Worm (Caenorhabditis elegans) whole organism, late embryonic: Measurements from ENCODE around the gene acn-1.

Experiments used
- C08G9.2 ChIP-seq: sonication (generic microtip); optimal IDR thresholded peaks from 2 replicates; lab custom pipeline; 2016; ENCODE audit warnings: mild to moderate bottlenecking, missing genetic modification characterization, moderate library complexity, missing compliant biosample characterization
- C38D4.7 ChIP-seq: fragments of 200-800 bp; sonication (Bioruptor generic); optimal IDR thresholded peaks from 2 replicates; lab custom pipeline; 2018; ENCODE audit warnings: mild to moderate bottlenecking, missing genetic modification characterization, moderate library complexity, missing compliant biosample characterization
- F13H6.1 ChIP-seq: sonication (generic microtip); optimal IDR thresholded peaks from 2 replicates; lab custom pipeline; 2016; ENCODE audit warnings: missing genetic modification characterization, missing compliant biosample characterization
- K09A11.1 ChIP-seq: sonication (generic microtip); optimal IDR thresholded peaks from 2 replicates; lab custom pipeline; 2017; ENCODE audit warnings: antibody characterized with exemption, mild to moderate bottlenecking, missing genetic modification characterization, missing compliant biosample characterization; ENCODE audit not compliant: insufficient read depth
- T23F11.4 ChIP-seq: fragments of 200-800 bp; sonication (Bioruptor generic); optimal IDR thresholded peaks from 2 replicates; lab custom pipeline; 2018; ENCODE audit warnings: mild to moderate bottlenecking, missing genetic modification characterization, missing compliant biosample characterization
- Y22D7AL.16 ChIP-seq: sonication (generic microtip); optimal IDR thresholded peaks from 2 replicates; lab custom pipeline; 2016; ENCODE audit warnings: missing genetic modification characterization, missing compliant biosample characterization
- ceh-14 ChIP-seq: sonication (generic microtip); optimal IDR thresholded peaks from 2 replicates; lab custom pipeline; 2016; ENCODE audit warnings: missing genotype, missing genetic modification characterization, missing compliant biosample characterization
- ceh-19 ChIP-seq: fragments of 200-800 bp; sonication (Bioruptor generic); optimal IDR thresholded peaks from 2 replicates; lab custom pipeline; 2018; ENCODE audit warnings: mild to moderate bottlenecking, missing genetic modification characterization, missing compliant biosample characterization
- ceh-2 ChIP-seq: sonication (generic microtip); optimal IDR thresholded peaks from 2 replicates; lab custom pipeline; 2016; ENCODE audit warnings: missing genotype, missing genetic modification characterization, missing compliant biosample characterization
- ceh-45 ChIP-seq: fragments of 200-800 bp; sonication (Bioruptor generic); IDR thresholded peaks from 2 replicates; pipeline ENCODE4 v1.3.6; 2022; ENCODE audit warnings: missing genetic modification reagents, missing genetic modification characterization, missing compliant biosample characterization
- ceh-48 ChIP-seq: sonication (generic microtip); optimal IDR thresholded peaks from 2 replicates; lab custom pipeline; 2016; ENCODE audit warnings: missing genetic modification characterization, inconsistent platforms, missing compliant biosample characterization
- ceh-6 ChIP-seq: fragments of 200-800 bp; sonication (Bioruptor generic); optimal IDR thresholded peaks from 2 replicates; lab custom pipeline; 2018; ENCODE audit warnings: mild to moderate bottlenecking, missing genetic modification characterization, missing compliant biosample characterization
- che-1 ChIP-seq: sonication (generic microtip); optimal IDR thresholded peaks from 2 replicates; lab custom pipeline; 2016; ENCODE audit warnings: mild to moderate bottlenecking, missing genetic modification characterization, missing compliant biosample characterization
- dve-1 ChIP-seq: sonication (generic microtip); optimal IDR thresholded peaks from 2 replicates; lab custom pipeline; 2017; ENCODE audit warnings: antibody characterized with exemption, mild to moderate bottlenecking, missing genetic modification characterization, missing compliant biosample characterization
- ets-4 ChIP-seq: sonication (generic microtip); optimal IDR thresholded peaks from 2 replicates; lab custom pipeline; 2016; ENCODE audit warnings: missing genetic modification characterization, missing compliant biosample characterization
- eyg-1 ChIP-seq: sonication (generic microtip); optimal IDR thresholded peaks from 2 replicates; lab custom pipeline; 2016; ENCODE audit warnings: missing genotype, missing genetic modification characterization, missing compliant biosample characterization
- fkh-10 ChIP-seq: fragments of 150-350 bp; optimal IDR thresholded peaks from 2 replicates; lab custom pipeline; 2014; ENCODE audit warnings: missing biosample characterization, missing genetic modification reagents, missing genetic modification characterization
- hlh-15 ChIP-seq: sonication (generic microtip); optimal IDR thresholded peaks from 2 replicates; lab custom pipeline; 2016; ENCODE audit warnings: missing genetic modification characterization, missing compliant biosample characterization
- lin-11 ChIP-seq: fragments of 200-800 bp; sonication (Bioruptor generic); optimal IDR thresholded peaks from 2 replicates; lab custom pipeline; 2018; ENCODE audit warnings: mild to moderate bottlenecking, missing genetic modification characterization, missing compliant biosample characterization
- madf-2 ChIP-seq: sonication (generic microtip); optimal IDR thresholded peaks from 2 replicates; lab custom pipeline; 2017; ENCODE audit warnings: missing genetic modification characterization, missing compliant biosample characterization
- nfya-1 ChIP-seq: sonication (generic microtip); optimal IDR thresholded peaks from 2 replicates; lab custom pipeline; 2017; ENCODE audit warnings: missing genetic modification characterization, mild to moderate bottlenecking, missing compliant biosample characterization, antibody characterized with exemption, moderate library complexity
- nhr-11 ChIP-seq: fragments of 150-350 bp; optimal IDR thresholded peaks from 2 replicates; lab custom pipeline; 2014; ENCODE audit warnings: missing biosample characterization, missing genetic modification characterization
- nhr-232 ChIP-seq: sonication (generic microtip); optimal IDR thresholded peaks from 2 replicates; lab custom pipeline; 2016; ENCODE audit warnings: missing genetic modification characterization, missing compliant biosample characterization
- npax-4 ChIP-seq: sonication (generic microtip); optimal IDR thresholded peaks from 2 replicates; lab custom pipeline; 2016; ENCODE audit warnings: missing genetic modification characterization, missing compliant biosample characterization
- odd-2 ChIP-seq: sonication (generic microtip); optimal IDR thresholded peaks from 2 replicates; lab custom pipeline; 2017; ENCODE audit warnings: antibody characterized with exemption, mild to moderate bottlenecking, missing genetic modification characterization, missing compliant biosample characterization
- pat-9 ChIP-seq: fragments of 200-800 bp; sonication (Bioruptor generic); optimal IDR thresholded peaks from 2 replicates; lab custom pipeline; 2018; ENCODE audit warnings: mild to moderate bottlenecking, missing genetic modification characterization, moderate library complexity, missing compliant biosample characterization
- pax-1 ChIP-seq: fragments of 150-350 bp; optimal IDR thresholded peaks from 2 replicates; lab custom pipeline; 2014; ENCODE audit warnings: missing biosample characterization, missing genetic modification characterization
- pha-2 ChIP-seq: sonication (generic microtip); optimal IDR thresholded peaks from 2 replicates; lab custom pipeline; 2017; ENCODE audit warnings: mild to moderate bottlenecking, missing genetic modification characterization, missing compliant biosample characterization
- pha-4 ChIP-seq: fragments of 150-350 bp; optimal IDR thresholded peaks from 2 replicates; lab custom pipeline; 2018; ENCODE audit warnings: missing biosample characterization, missing genetic modification reagents, missing genetic modification characterization
- sdc-2 ChIP-seq: sonication (generic microtip); optimal IDR thresholded peaks from 2 replicates; lab custom pipeline; 2016; ENCODE audit warnings: missing genotype, missing genetic modification characterization, missing compliant biosample characterization
- sox-4 ChIP-seq: sonication (generic microtip); optimal IDR thresholded peaks from 2 replicates; lab custom pipeline; 2017; ENCODE audit warnings: mild to moderate bottlenecking, missing genetic modification characterization, inconsistent platforms, missing compliant biosample characterization
- syd-9 ChIP-seq: sonication (generic microtip); optimal IDR thresholded peaks from 2 replicates; lab custom pipeline; 2016; ENCODE audit warnings: mild to moderate bottlenecking, missing genetic modification characterization, moderate library complexity, missing compliant biosample characterization
- unc-3 ChIP-seq, 2 experiments: fragments of 200-800 bp in 1 of 2; sonication (Bioruptor generic) in 1 of 2; sonication (generic microtip) in 1 of 2; conservative IDR thresholded peaks in 1 of 2; optimal IDR thresholded peaks in 1 of 2; 2 replicates each; pipeline versions ENCODE4 v1.3.6 to Lab custom; 2016 to 2022; ENCODE audit warnings: missing compliant biosample characterization in 2 of 2, missing genetic modification characterization in 2 of 2, missing genetic modification reagents in 1 of 2
- unc-42 ChIP-seq: sonication (generic microtip); optimal IDR thresholded peaks from 2 replicates; lab custom pipeline; 2016; ENCODE audit warnings: missing genotype, missing genetic modification characterization, missing compliant biosample characterization
- unc-55 ChIP-seq: sonication (generic microtip); optimal IDR thresholded peaks from 2 replicates; lab custom pipeline; 2017; ENCODE audit warnings: missing biosample characterization, missing genetic modification reagents, missing genetic modification characterization
- ztf-16 ChIP-seq: sonication (generic microtip); optimal IDR thresholded peaks from 2 replicates; lab custom pipeline; 2017; ENCODE audit warnings: missing genetic modification characterization, missing compliant biosample characterization

Gene acn-1

DNA sequence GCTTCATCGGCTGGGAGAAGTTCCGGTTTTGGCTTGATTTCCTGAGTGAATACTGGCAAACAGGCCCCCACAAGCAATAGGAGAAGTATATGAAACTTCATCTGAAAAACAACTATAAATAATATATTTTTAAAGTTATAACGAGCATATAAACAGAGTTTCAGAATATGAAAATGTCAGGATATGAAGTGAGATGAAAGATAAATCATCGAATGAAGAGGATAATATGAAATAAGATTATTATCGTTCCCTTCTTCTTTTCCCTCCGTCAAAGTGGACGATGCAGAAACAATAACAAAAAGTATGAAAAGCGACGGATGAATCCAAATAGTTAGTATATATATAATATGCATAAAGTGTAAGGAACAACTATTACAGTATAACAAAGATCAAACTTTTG lies at the start of gene acn-1:
Gene acn-1 (minus strand): TSS at position 101 of the 400 bp plus-strand sequence.
- TF ChIP-seq hlh-15 (tag; lab: Kevin White, UChicago) (no peak), ceh-19 (no peak), ceh-48 (no peak), eyg-1 (tag; lab: Kevin White, UChicago) (no peak), C38D4.7 (GFP tag; lab: Kevin White, UChicago) (no peak), pha-4 (tag; lab: Kevin White, UChicago) (no peak), pax-1 (no peak), ets-4 (no peak), odd-2 (tag; lab: Kevin White, UChicago) (no peak), npax-4 (tag; lab: Kevin White, UChicago) (no peak), F13H6.1 (tag; lab: Kevin White, UChicago) (no peak), nhr-232 (tag; lab: Kevin White, UChicago) (no peak), C08G9.2 (no peak), Y22D7AL.16 (tag; lab: Kevin White, UChicago) (no peak), T23F11.4 (GFP tag; lab: Kevin White, UChicago) (no peak)

DNA sequence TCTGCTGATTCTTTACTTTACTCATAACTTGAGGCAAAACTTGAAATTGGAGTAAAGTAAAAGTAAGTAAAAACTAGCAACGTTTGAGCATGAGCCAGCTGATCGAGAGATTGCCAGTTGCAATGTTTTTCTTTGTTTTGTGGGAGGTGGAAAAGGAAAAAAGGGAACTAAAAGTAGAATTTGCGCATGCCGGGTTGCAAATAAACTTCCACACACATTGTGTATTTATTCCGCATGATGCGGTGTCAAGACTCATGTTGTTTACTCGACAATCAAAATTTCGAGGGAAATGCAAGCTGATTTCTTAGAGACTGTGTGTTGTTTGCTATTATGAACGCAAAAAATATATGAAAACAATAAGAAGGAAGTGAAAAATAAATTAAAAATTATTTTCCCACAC lies 45.5 kb upstream of the acn-1 start:
- TF ChIP-seq T23F11.4 (GFP tag; lab: Kevin White, UChicago) (no peak), nfya-1 (no peak), nhr-11 (tag; lab: Kevin White, UChicago) (no peak)

DNA sequence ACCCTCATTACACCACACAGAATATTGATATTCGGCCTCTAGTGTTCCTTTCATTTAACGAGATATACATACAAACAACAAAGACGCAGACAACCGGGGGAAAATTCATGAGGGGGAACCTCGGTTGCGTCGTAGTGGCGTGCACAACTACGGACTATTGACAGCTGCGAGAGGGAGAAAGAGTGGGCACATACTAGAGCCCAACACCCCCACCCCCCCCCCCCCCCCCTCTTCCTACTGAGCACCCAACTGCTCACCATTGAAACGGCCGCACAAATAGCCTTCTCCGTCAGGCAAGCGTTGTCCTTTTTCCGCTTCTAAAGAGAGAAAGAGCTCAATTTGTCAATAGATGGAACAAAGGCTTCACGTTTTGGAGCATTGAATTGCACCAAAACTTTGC lies 43.3 kb upstream of the acn-1 start:
- TF ChIP-seq ceh-19 (peak; percentile 64), pha-2 (tag; lab: Kevin White, UChicago) (peak; percentile 71), unc-42 (tag; lab: Kevin White, UChicago) (peak; percentile 5), ceh-45 (GFP tag; lab: Robert Waterston, UW) (no peak), T23F11.4 (GFP tag; lab: Kevin White, UChicago) (peak; percentile 35), sdc-2 (tag; lab: Kevin White, UChicago) (no peak), ceh-48 (peak; percentile 48), pat-9 (tag; lab: Kevin White, UChicago) (peak; percentile 43), nfya-1 (peak; percentile 16), che-1 (tag; lab: Kevin White, UChicago) (peak; percentile 42), K09A11.1 (tag; lab: Kevin White, UChicago) (no peak)

DNA sequence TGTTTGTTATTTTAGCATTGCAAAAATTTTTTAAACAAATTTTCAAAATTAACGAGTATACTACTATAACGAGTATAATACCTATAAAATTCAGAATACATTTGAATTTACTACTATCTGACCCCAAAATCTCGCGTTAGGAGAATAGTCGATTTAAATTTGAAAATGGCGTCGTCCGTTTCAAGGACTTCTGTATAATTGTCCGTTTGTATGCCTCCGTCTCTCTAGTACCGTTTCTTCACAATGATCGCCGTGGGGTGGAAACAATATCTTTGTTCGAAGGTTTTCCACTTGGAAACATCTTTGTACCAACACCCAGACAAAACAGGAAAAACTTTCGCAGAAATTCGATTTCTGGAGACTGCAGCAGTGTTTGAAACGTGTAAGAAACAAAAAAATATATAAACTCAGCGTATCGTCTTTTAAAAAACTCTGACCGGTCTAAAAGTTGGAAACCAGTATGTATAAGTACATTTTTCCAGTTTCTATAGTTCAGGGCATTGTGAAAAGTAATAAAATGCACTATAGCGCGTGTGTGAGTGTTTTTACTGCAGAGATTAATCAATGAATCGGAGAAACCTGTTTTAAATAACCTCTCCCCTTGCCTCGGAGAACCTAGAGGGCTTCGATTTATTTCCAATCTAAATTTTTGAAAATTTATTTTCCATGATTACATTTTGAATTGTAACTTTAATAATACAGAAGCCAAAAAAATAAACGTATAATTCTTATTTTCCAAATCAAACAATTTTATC lies 41.0 kb upstream of the acn-1 start:
- TF ChIP-seq pha-4 (tag; lab: Kevin White, UChicago) (no peak), fkh-10 (GFP tag; lab: Kevin White, UChicago) (no peak), lin-11 (tag; lab: Kevin White, UChicago) (no peak), madf-2 (tag; lab: Kevin White, UChicago) (no peak), unc-55 (GFP tag; lab: Kevin White, UChicago) (no peak), syd-9 (tag; lab: Kevin White, UChicago) (no peak), ztf-16 (tag; lab: Kevin White, UChicago) (no peak), pat-9 (tag; lab: Kevin White, UChicago) (no peak), ceh-2 (no peak), ceh-6 (no peak), odd-2 (tag; lab: Kevin White, UChicago) (no peak), sox-4 (tag; lab: Kevin White, UChicago) (no peak)

DNA sequence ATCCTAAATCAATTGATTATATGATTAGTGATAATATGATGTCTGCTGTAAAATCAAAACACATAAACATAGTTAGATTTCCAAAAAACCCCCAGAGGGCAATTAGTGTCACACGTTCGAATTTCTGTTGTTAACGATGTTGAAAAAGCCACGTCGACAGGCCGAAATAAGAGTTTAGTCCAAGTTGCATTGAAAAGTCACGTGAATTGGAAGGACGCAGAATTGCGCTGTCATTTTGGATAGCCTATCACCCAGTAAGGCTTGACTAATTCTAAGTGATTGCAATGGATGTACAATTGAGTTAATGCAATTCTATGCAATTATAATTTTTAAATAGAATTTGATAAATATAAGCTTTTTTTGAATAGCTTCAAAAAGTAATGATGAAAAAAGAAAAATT lies 38.7 kb upstream of the acn-1 start:
- no peak for TF ChIP-seq ceh-19
- TF ChIP-seq dve-1 (tag; lab: Kevin White, UChicago), result no peak
- TF ChIP-seq ceh-14 (tag; lab: Kevin White, UChicago), result no peak
- no peak for TF ChIP-seq fkh-10 (GFP tag; lab: Kevin White, UChicago)
- TF ChIP-seq unc-3 (GFP tag; conservative IDR thresholded peaks at IDR 0.05; lab: Robert Waterston, UW), result no peak
- TF ChIP-seq unc-3 (tag; optimal IDR thresholded peaks at IDR 0.05; lab: Kevin White, UChicago), result no peak
- TF ChIP-seq sdc-2 (tag; lab: Kevin White, UChicago), result no peak
